Worm (Caenorhabditis elegans) whole organism, L4 larva: ENCODE results near the gene C16C4.18.
"Not testable (repeated sequence)": the region's sequence is repeated elsewhere in the genome, so short reads cannot be mapped to it uniquely, and the experiment has no call there.

Experiments used
- D1046.2 ChIP-seq: fragments of 200-800 bp; sonication (Bioruptor generic); IDR thresholded peaks from 2 replicates; pipeline ENCODE4 v1.3.6; 2022; ENCODE audit warnings: missing genetic modification characterization, missing compliant biosample characterization
- F37D6.2 ChIP-seq: sonication (generic microtip); optimal IDR thresholded peaks from 2 replicates; lab custom pipeline; 2016; ENCODE audit warnings: mild to moderate bottlenecking, missing genetic modification characterization, missing compliant biosample characterization
- T20F7.1 ChIP-seq: fragments of 200-800 bp; sonication (Bioruptor generic); optimal IDR thresholded peaks from 2 replicates; lab custom pipeline; 2018; ENCODE audit warnings: mild to moderate bottlenecking, missing genetic modification characterization, missing compliant biosample characterization
- Y105C5A.15 ChIP-seq: fragments of 200-800 bp; sonication (Bioruptor generic); IDR thresholded peaks from 2 replicates; pipeline ENCODE4 v1.3.6; 2022; ENCODE audit warnings: missing genetic modification characterization, missing compliant biosample characterization
- ZK546.5 ChIP-seq, 2 experiments: sonication (generic microtip); optimal IDR thresholded peaks; 2 replicates each; lab custom pipeline; 2017; ENCODE audit warnings: missing biosample characterization in 2 of 2, missing genetic modification characterization in 2 of 2
- aha-1 ChIP-seq: fragments of 150-350 bp; peaks from one replicate; lab custom pipeline; 2014; ENCODE audit warnings: missing biosample characterization, missing genetic modification characterization
- aly-2 ChIP-seq: sonication (generic microtip); optimal IDR thresholded peaks from 2 replicates; lab custom pipeline; 2018; ENCODE audit warnings: missing biosample characterization, missing genetic modification characterization
- ceh-62 ChIP-seq: sonication (generic microtip); optimal IDR thresholded peaks from 2 replicates; lab custom pipeline; 2017; ENCODE audit warnings: missing biosample characterization, missing genetic modification characterization
- cey-2 ChIP-seq: sonication (generic microtip); optimal IDR thresholded peaks from 3 replicates; lab custom pipeline; 2017; ENCODE audit warnings: missing genetic modification characterization, mild to moderate bottlenecking, missing compliant biosample characterization, antibody characterized with exemption, borderline replicate concordance; ENCODE audit not compliant: insufficient read depth
- daf-12 ChIP-seq: fragments of 150-350 bp; optimal IDR thresholded peaks from 2 replicates; lab custom pipeline; 2014; ENCODE audit warnings: missing biosample characterization, missing genetic modification reagents, missing genetic modification characterization
- daf-16 ChIP-seq, 3 experiments: sonication (generic microtip); optimal IDR thresholded peaks; 2 replicates each; lab custom pipeline; 2016 to 2017; ENCODE audit warnings: missing genetic modification characterization in 3 of 3, missing genetic modification reagents in 3 of 3, mild to moderate bottlenecking in 2 of 3, missing compliant biosample characterization in 2 of 3, missing biosample characterization in 1 of 3, moderate library complexity in 1 of 3
- daf-19 ChIP-seq: fragments of 200-800 bp; sonication (Bioruptor generic); conservative IDR thresholded peaks from 2 replicates; pipeline ENCODE4 v1.3.6; 2022; ENCODE audit warnings: missing genetic modification characterization, missing compliant biosample characterization
- dmd-6 ChIP-seq: fragments of 200-800 bp; sonication (Bioruptor generic); IDR thresholded peaks from 2 replicates; pipeline ENCODE4 v1.3.6; 2022; ENCODE audit warnings: missing genetic modification reagents, missing genetic modification characterization, missing compliant biosample characterization
- dmd-8 ChIP-seq: fragments of 200-800 bp; sonication (Bioruptor generic); IDR thresholded peaks from 2 replicates; pipeline ENCODE4 v1.3.6; 2022; ENCODE audit warnings: missing genetic modification characterization, missing compliant biosample characterization
- fos-1 ChIP-seq: fragments of 150-350 bp; optimal IDR thresholded peaks from 2 replicates; lab custom pipeline; 2014; ENCODE audit warnings: missing biosample characterization, missing genetic modification characterization
- hif-1 ChIP-seq, 2 experiments: sonication (generic microtip); optimal IDR thresholded peaks; 2 replicates each; lab custom pipeline; 2016 to 2017; ENCODE audit warnings: missing compliant biosample characterization in 2 of 2, missing genetic modification characterization in 2 of 2, missing genetic modification reagents in 2 of 2, missing genotype in 2 of 2, mild to moderate bottlenecking in 1 of 2
- hmg-1.1 ChIP-seq: fragments of 200-800 bp; sonication (Bioruptor generic); IDR thresholded peaks from 2 replicates; pipeline ENCODE4 v1.3.6; 2022; ENCODE audit warnings: missing genetic modification reagents, missing genetic modification characterization, missing compliant biosample characterization
- jun-1 ChIP-seq: fragments of 150-350 bp; optimal IDR thresholded peaks from 2 replicates; lab custom pipeline; 2014; ENCODE audit warnings: missing biosample characterization, missing genetic modification reagents, missing genetic modification characterization
- lim-7 ChIP-seq: fragments of 200-800 bp; sonication (Bioruptor generic); IDR thresholded peaks from 2 replicates; pipeline ENCODE4 v1.3.6; 2022; ENCODE audit warnings: missing genetic modification characterization, missing compliant biosample characterization
- lin-38 ChIP-seq: fragments of 200-800 bp; sonication (Bioruptor generic); IDR thresholded peaks from 2 replicates; pipeline ENCODE4 v1.3.6; 2022; ENCODE audit warnings: missing genetic modification reagents, missing genetic modification characterization, missing compliant biosample characterization
- madf-5 ChIP-seq, 2 experiments: fragments of 200-800 bp; sonication (Bioruptor generic); IDR thresholded peaks; 2 replicates each; pipeline ENCODE4 v1.3.6; 2022; ENCODE audit warnings: missing compliant biosample characterization in 2 of 2, missing genetic modification characterization in 2 of 2
- mep-1 ChIP-seq: fragments of 150-350 bp; sonication (generic microtip); optimal IDR thresholded peaks from 3 replicates; lab custom pipeline; 2014; ENCODE audit warnings: missing biosample characterization, missing genetic modification characterization
- mes-2 ChIP-seq: sonication (generic microtip); optimal IDR thresholded peaks from 2 replicates; lab custom pipeline; 2016; ENCODE audit warnings: missing genotype, mild to moderate bottlenecking, missing genetic modification characterization, missing compliant biosample characterization; ENCODE audit not compliant: poor library complexity, severe bottlenecking
- mxl-2 ChIP-seq: fragments of 200-800 bp; sonication (Bioruptor generic); conservative IDR thresholded peaks from 2 replicates; pipeline ENCODE4 v1.3.6; 2022; ENCODE audit warnings: missing genetic modification reagents, missing genetic modification characterization, missing compliant biosample characterization
- mxl-3 ChIP-seq: fragments of 200-800 bp; sonication (Bioruptor generic); optimal IDR thresholded peaks from 2 replicates; lab custom pipeline; 2018; ENCODE audit warnings: mild to moderate bottlenecking, missing genetic modification characterization, missing compliant biosample characterization
- nhr-111 ChIP-seq: fragments of 200-800 bp; sonication (Bioruptor generic); optimal IDR thresholded peaks from 2 replicates; lab custom pipeline; 2018; ENCODE audit warnings: mild to moderate bottlenecking, missing genetic modification characterization, missing compliant biosample characterization
- nhr-28 ChIP-seq: fragments of 150-350 bp; optimal IDR thresholded peaks from 2 replicates; lab custom pipeline; 2014; ENCODE audit warnings: missing biosample characterization, missing genetic modification characterization
- nhr-41 ChIP-seq: fragments of 200-800 bp; sonication (Bioruptor generic); IDR thresholded peaks from 2 replicates; pipeline ENCODE4 v1.3.6; 2022; ENCODE audit warnings: missing genetic modification reagents, missing genetic modification characterization, missing compliant biosample characterization
- rbr-2 ChIP-seq: sonication (generic microtip); optimal IDR thresholded peaks from 2 replicates; lab custom pipeline; 2016; ENCODE audit warnings: missing genotype, missing genetic modification characterization, missing compliant biosample characterization
- sdz-12 ChIP-seq: fragments of 200-800 bp; sonication (Bioruptor generic); optimal IDR thresholded peaks from 2 replicates; lab custom pipeline; 2018; ENCODE audit warnings: mild to moderate bottlenecking, missing genetic modification characterization, missing compliant biosample characterization
- set-16 ChIP-seq: fragments of 200-800 bp; sonication (Bioruptor generic); IDR thresholded peaks from 2 replicates; pipeline ENCODE4 v1.3.6; 2022; ENCODE audit warnings: missing genetic modification reagents, missing genetic modification characterization, missing compliant biosample characterization
- snpc-1.2 ChIP-seq: fragments of 200-800 bp; sonication (Bioruptor generic); IDR thresholded peaks from 2 replicates; pipeline ENCODE4 v1.3.6; 2022; ENCODE audit warnings: missing genetic modification reagents, missing genetic modification characterization, missing compliant biosample characterization
- spr-3 ChIP-seq: fragments of 200-800 bp; sonication (Bioruptor generic); optimal IDR thresholded peaks from 2 replicates; lab custom pipeline; 2018; ENCODE audit warnings: mild to moderate bottlenecking, missing genetic modification characterization, missing compliant biosample characterization
- tra-1 ChIP-seq: fragments of 200-800 bp; sonication (Bioruptor generic); IDR thresholded peaks from 2 replicates; pipeline ENCODE4 v1.3.6; 2022; ENCODE audit warnings: missing genetic modification reagents, missing genetic modification characterization, missing compliant biosample characterization
- unc-62 ChIP-seq, 3 experiments: fragments of 150-350 bp in 1 of 3; sonication (generic microtip); optimal IDR thresholded peaks in 2 of 3; peaks in 1 of 3; 1 replicate in 1 of 3; 2 replicates in 2 of 3; lab custom pipeline; 2014 to 2017; ENCODE audit warnings: missing biosample characterization in 3 of 3, missing genetic modification characterization in 3 of 3, missing genetic modification reagents in 3 of 3, missing genotype in 1 of 3
- vab-7 ChIP-seq: fragments of 200-800 bp; sonication (Bioruptor generic); IDR thresholded peaks from 2 replicates; pipeline ENCODE4 v1.3.6; 2022; ENCODE audit warnings: missing genetic modification reagents, missing genetic modification characterization, missing compliant biosample characterization
- zag-1 ChIP-seq: fragments of 150-350 bp; optimal IDR thresholded peaks from 2 replicates; lab custom pipeline; 2014; ENCODE audit warnings: missing biosample characterization, missing genetic modification characterization
- ztf-11 ChIP-seq: fragments of 150-350 bp; optimal IDR thresholded peaks from 2 replicates; lab custom pipeline; 2014; ENCODE audit warnings: missing biosample characterization, missing genetic modification characterization
- ztf-7 ChIP-seq: fragments of 150-350 bp; optimal IDR thresholded peaks from 2 replicates; lab custom pipeline; 2014; ENCODE audit warnings: missing biosample characterization, missing genetic modification characterization

Gene C16C4.18

DNA sequence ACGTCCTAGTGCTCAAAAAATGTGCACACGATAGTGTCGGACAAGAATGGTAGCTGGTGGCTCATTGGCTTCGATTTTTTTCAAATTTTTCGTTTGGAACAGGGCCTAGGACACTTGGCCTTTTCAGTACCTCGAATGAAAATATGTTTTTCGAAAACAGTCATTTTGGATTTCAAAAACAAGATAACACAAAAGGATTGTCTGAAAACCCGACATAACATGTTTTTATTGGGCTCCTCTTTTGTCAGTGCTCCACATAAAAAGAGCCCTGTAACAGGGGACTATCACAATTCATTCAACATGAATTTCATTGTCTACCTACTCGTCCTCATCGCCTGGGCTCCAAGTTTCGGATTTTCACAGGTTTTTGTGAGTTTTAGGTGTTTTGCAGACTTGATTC is 3.1 kb upstream of the C16C4.18 start, which contains the start of gene C16C4.17:
C16C4.17 (plus strand) TSS at position 301 of the 400 bp plus-strand sequence.
- TF ChIP-seq ZK546.5 (tag; optimal IDR thresholded peaks at IDR 0.05; lab: Kevin White, UChicago) (no peak), unc-62 (GFP tag; optimal IDR thresholded peaks at IDR 0.05 in 1 of 2; lab: Kevin White, UChicago) (no peak), unc-62 (tag; optimal IDR thresholded peaks at IDR 0.05; lab: Kevin White, UChicago) (no peak), sdz-12 (GFP tag; lab: Kevin White, UChicago) (no peak), mes-2 (tag; lab: Kevin White, UChicago) (no peak), jun-1 (tag; lab: Kevin White, UChicago) (no peak), dmd-8 (no peak), set-16 (GFP tag; lab: Robert Waterston, UW) (no peak), ztf-7 (tag; lab: Kevin White, UChicago) (no peak), daf-12 (tag; lab: Kevin White, UChicago) (no peak), nhr-28 (tag; lab: Kevin White, UChicago) (no peak), mxl-2 (GFP tag; lab: Robert Waterston, UW) (no peak), cey-2 (tag; lab: Kevin White, UChicago) (no peak), aha-1 (tag; lab: Kevin White, UChicago) (no peak), vab-7 (GFP tag; lab: Robert Waterston, UW) (no peak), ceh-62 (tag; lab: Kevin White, UChicago) (no peak), daf-19 (GFP tag; lab: Robert Waterston, UW) (no peak)

DNA sequence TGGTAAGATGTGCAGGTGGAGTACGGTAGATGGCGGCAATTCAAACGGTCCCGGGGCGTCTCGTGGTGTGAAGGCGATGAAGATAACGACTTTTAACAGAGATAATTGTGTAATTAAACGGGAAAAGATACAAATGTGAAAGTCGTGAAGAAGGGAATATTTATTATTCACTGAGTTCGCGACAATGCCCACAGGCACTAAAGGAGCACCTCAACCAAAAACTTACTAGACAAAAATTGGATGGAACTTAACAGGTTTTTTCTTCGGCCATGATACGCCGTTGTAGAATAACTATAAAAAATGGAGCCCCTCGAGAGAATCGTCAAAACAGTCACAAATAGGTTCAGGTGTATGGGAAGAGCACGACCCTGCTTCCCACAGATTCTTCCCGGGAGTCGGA is 1.2 kb upstream of the C16C4.18 start, which contains the start of gene fbxb-98:
fbxb-98 (plus strand) TSS at position 301 of the 400 bp plus-strand sequence.
- not testable (repeated sequence) for TF ChIP-seq mes-2 (tag; lab: Kevin White, UChicago); lin-38; hmg-1.1 (GFP tag; lab: Robert Waterston, UW)

DNA sequence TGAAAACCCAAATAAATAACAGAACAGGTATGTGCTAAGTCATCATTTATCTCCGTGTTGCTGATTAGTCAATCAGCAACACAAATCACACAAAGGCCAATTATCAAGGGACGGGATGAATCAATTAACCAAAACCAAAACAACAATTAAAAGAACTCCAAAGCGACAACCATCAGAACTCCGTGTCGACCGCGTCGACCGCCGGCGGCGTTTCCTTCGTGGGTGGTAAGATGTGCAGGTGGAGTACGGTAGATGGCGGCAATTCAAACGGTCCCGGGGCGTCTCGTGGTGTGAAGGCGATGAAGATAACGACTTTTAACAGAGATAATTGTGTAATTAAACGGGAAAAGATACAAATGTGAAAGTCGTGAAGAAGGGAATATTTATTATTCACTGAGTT is 5.7 kb downstream of the C16C4.18 start:
- TF ChIP-seq tra-1 (GFP tag; lab: Robert Waterston, UW) (peak; percentile 99), set-16 (GFP tag; lab: Robert Waterston, UW) (0 out of 2 replicates have a peak, but pooled peaks have one; percentile 12)

- TF ChIP-seq F37D6.2 (tag; lab: Kevin White, UChicago); ztf-11; rbr-2 (tag; lab: Kevin White, UChicago): not testable (repeated sequence)
These were observed 7.0 kb downstream of the C16C4.18 start, which contains the start of gene fbxb-95 for ce11 chrII:1854094-1854493. TSS of gene fbxb-95 (plus strand) at chrII:1854394.

DNA sequence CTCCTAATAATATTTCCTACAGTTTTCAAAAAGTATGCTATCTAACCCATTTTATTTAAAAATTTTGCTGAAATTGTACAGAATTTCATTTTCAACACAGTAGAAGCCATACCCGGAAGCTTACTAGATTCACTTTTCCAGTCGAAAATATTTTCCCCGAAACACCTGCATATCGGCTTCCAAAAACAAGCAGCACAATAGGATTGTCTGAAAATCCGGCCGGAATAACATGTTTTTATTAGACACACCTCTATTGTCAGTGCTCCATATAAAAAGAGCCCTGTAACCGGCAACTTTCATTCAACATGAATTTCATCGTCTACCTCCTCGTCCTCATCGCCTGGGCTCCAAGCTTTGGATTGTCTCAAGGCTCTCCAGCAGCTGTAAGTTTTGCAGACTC is 8.6 kb downstream of the C16C4.18 start, which contains the start of gene C52E2.2:
C52E2.2 (plus strand) TSS at position 301 of the 400 bp plus-strand sequence.
- TF ChIP-seq D1046.2 (GFP tag; lab: Robert Waterston, UW) (no peak), madf-5 (GFP tag; IDR thresholded peaks at IDR 0.05; lab: Robert Waterston, UW) (no peak), spr-3 (GFP tag; lab: Kevin White, UChicago) (no peak), aly-2 (tag; lab: Kevin White, UChicago) (no peak), zag-1 (no peak), nhr-111 (GFP tag; lab: Kevin White, UChicago) (no peak), daf-16 (GFP tag; optimal IDR thresholded peaks at IDR 0.05; lab: Kevin White, UChicago) (no peak), daf-16 (tag; optimal IDR thresholded peaks at IDR 0.05; lab: Kevin White, UChicago) (no peak)

- TF ChIP-seq mes-2 (tag; lab: Kevin White, UChicago) (no peak), D1046.2 (GFP tag; lab: Robert Waterston, UW) (no peak), mep-1 (tag; lab: Kevin White, UChicago) (no peak), T20F7.1 (GFP tag; lab: Kevin White, UChicago) (no peak), nhr-28 (tag; lab: Kevin White, UChicago) (peak; percentile 96), snpc-1.2 (GFP tag; lab: Robert Waterston, UW) (no peak), nhr-41 (GFP tag; lab: Robert Waterston, UW) (no peak), Y105C5A.15 (no peak), hif-1 (tag; optimal IDR thresholded peaks at IDR 0.05; lab: Kevin White, UChicago) (no peak), dmd-6 (GFP tag; lab: Robert Waterston, UW) (peak; percentile 99), aha-1 (tag; lab: Kevin White, UChicago) (peak; percentile 38), fos-1 (no peak), mxl-3 (GFP tag; lab: Kevin White, UChicago) (peak; percentile 47), nhr-111 (GFP tag; lab: Kevin White, UChicago) (no peak), lim-7 (GFP tag; lab: Robert Waterston, UW) (no peak), madf-5 (GFP tag; IDR thresholded peaks at IDR 0.05; lab: Robert Waterston, UW) (no peak), F37D6.2 (tag; lab: Kevin White, UChicago) (no peak)
These were observed 9.4 kb downstream of the C16C4.18 start for ce11 chrII:1851716-1852115.
